Fruit fly (Drosophila melanogaster) whole organism, adult: Measurements from ENCODE around the gene CG4281.

ENCODE experiments used
- CG11617 ChIP-seq: fragments of 200-800 bp; sonication (Bioruptor generic); optimal IDR thresholded peaks from 2 replicates; lab custom pipeline; 2017; ENCODE audit warnings: mild to moderate bottlenecking, missing biosample characterization, missing genetic modification reagents, missing genetic modification characterization
- CG12768 ChIP-seq: fragments of 200-800 bp; sonication (Bioruptor generic); optimal IDR thresholded peaks from 2 replicates; lab custom pipeline; 2017; ENCODE audit warnings: missing biosample characterization, missing genetic modification characterization, mild to moderate bottlenecking, moderate library complexity, missing genetic modification reagents
- CG14711 ChIP-seq: fragments of 200-800 bp; sonication (Bioruptor generic); optimal IDR thresholded peaks from 2 replicates; lab custom pipeline; 2018; ENCODE audit warnings: missing biosample characterization, mild to moderate bottlenecking, missing genetic modification characterization, moderate library complexity
- CG1620 ChIP-seq: fragments of 200-800 bp; sonication (Bioruptor generic); optimal IDR thresholded peaks from 2 replicates; lab custom pipeline; 2016; ENCODE audit warnings: missing biosample characterization, missing genetic modification characterization
- CG33017 ChIP-seq: fragments of 200-800 bp; sonication (Bioruptor generic); optimal IDR thresholded peaks from 2 replicates; lab custom pipeline; 2018; ENCODE audit warnings: missing biosample characterization, mild to moderate bottlenecking, missing genetic modification characterization, moderate library complexity
- CG5204 ChIP-seq: fragments of 200-800 bp; sonication (Bioruptor generic); optimal IDR thresholded peaks from 2 replicates; lab custom pipeline; 2016; ENCODE audit warnings: missing biosample characterization, missing genetic modification characterization
- CG7045 ChIP-seq: fragments of 200-800 bp; sonication (Bioruptor generic); optimal IDR thresholded peaks from 2 replicates; lab custom pipeline; 2017; ENCODE audit warnings: missing biosample characterization, mild to moderate bottlenecking, missing genetic modification characterization
- CG7101 ChIP-seq: fragments of 200-800 bp; sonication (Bioruptor generic); optimal IDR thresholded peaks from 2 replicates; lab custom pipeline; 2018; ENCODE audit warnings: missing biosample characterization, mild to moderate bottlenecking, missing genetic modification characterization, moderate library complexity
- Clk ChIP-seq: fragments of 200-800 bp; sonication (Bioruptor generic); optimal IDR thresholded peaks from 2 replicates; lab custom pipeline; 2017; ENCODE audit warnings: missing biosample characterization, missing genetic modification characterization
- Crg-1 ChIP-seq: fragments of 200-800 bp; sonication (Bioruptor generic); optimal IDR thresholded peaks from 2 replicates; lab custom pipeline; 2016; ENCODE audit warnings: missing biosample characterization, missing genetic modification characterization
- Hr96 ChIP-seq: fragments of 200-800 bp; sonication (Bioruptor generic); optimal IDR thresholded peaks from 2 replicates; lab custom pipeline; 2016; ENCODE audit warnings: missing biosample characterization, missing genetic modification characterization
- Mnt ChIP-seq: fragments of 200-800 bp; sonication (Bioruptor generic); optimal IDR thresholded peaks from 2 replicates; lab custom pipeline; 2016; ENCODE audit warnings: missing biosample characterization, mild to moderate bottlenecking, missing genetic modification characterization
- bab1 ChIP-seq: fragments of 200-800 bp; sonication (Bioruptor generic); optimal IDR thresholded peaks from 3 replicates; lab custom pipeline; 2019; ENCODE audit warnings: missing biosample characterization, mild to moderate bottlenecking, missing genetic modification characterization, moderate library complexity
- cic ChIP-seq: fragments of 200-800 bp; sonication (Bioruptor generic); optimal IDR thresholded peaks from 2 replicates; lab custom pipeline; 2017; ENCODE audit warnings: missing biosample characterization, mild to moderate bottlenecking, missing genetic modification characterization, moderate library complexity
- cnc ChIP-seq, 2 experiments: fragments of >200 bp; optimal IDR thresholded peaks; 2 replicates each; lab custom pipeline; 2017
- kay ChIP-seq: fragments of 200-800 bp; sonication (Bioruptor generic); peaks from one replicate; lab custom pipeline; 2016; ENCODE audit warnings: missing biosample characterization, missing genetic modification characterization, borderline replicate concordance
- ovo ChIP-seq: fragments of 200-800 bp; sonication (Bioruptor generic); optimal IDR thresholded peaks from 2 replicates; lab custom pipeline; 2016; ENCODE audit warnings: missing biosample characterization, missing genetic modification characterization
- pad ChIP-seq: fragments of 200-800 bp; sonication (Bioruptor generic); optimal IDR thresholded peaks from 3 replicates; lab custom pipeline; 2017; ENCODE audit warnings: missing biosample characterization, missing genetic modification characterization, mild to moderate bottlenecking, moderate library complexity, missing genetic modification reagents
- tj ChIP-seq: fragments of 200-800 bp; sonication (Bioruptor generic); optimal IDR thresholded peaks from 3 replicates; lab custom pipeline; 2017; ENCODE audit warnings: missing biosample characterization, mild to moderate bottlenecking, missing genetic modification characterization, moderate library complexity
- toe ChIP-seq: fragments of 200-800 bp; sonication (Bioruptor generic); optimal IDR thresholded peaks from 2 replicates; lab custom pipeline; 2016; ENCODE audit warnings: missing biosample characterization, missing genetic modification characterization

CG4281 gene

DNA sequence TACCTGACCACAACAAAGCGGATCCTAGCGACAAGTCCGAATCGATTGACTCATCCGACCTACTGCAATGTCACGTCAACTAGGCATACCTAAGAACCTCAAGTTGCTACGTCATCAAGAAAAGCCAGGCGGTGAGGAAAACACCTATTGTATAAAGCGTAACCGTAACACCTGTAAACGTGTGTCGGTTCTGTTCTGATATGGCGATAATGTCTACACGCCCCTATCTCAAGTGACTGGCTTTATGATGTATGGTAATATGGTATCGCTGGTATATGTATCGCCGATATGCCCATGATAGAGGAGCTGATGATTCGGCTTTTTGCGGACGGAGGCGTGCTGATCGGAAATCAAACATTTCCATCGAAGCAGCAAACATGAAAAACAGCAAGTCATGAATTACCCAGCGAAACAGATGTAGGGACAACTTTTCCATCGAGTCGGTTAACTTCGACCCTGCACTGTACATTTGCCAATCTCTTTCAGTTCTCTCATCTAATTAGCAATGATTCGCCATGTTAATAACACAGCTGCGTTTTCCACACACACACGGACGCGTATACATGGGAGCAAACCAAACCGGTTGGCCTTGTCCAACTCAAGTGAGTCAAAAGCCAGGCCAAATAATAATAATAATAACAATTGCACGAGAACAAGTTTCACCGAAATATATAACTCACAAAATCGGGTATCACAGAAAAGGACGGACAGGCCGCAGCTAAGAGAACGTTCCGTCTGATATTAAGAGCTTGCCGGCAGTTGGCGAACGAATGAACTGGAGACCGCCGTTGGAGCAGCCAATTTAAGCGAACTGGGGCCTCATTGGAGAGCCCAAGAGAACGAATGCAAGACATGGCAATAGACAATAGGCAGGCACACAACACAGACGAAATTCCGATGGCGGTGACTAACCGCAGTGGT is 5.1 kb upstream of the CG4281 start:
- TF ChIP-seq CG7101 (tag; lab: Kevin White, UChicago) (no peak), CG14711 (tag; lab: Kevin White, UChicago) (no peak), CG5204 (GFP tag; lab: Kevin White, UChicago) (no peak), Clk (GFP tag; lab: Kevin White, UChicago) (no peak), CG33017 (tag; lab: Kevin White, UChicago) (no peak), cnc (optimal IDR thresholded peaks at IDR 0.05; lab: Kevin White, UChicago) (peak; percentile 68 to 82), CG7045 (GFP tag; lab: Kevin White, UChicago) (no peak), ovo (GFP tag; lab: Kevin White, UChicago) (peak; percentile 29), pad (GFP tag; lab: Kevin White, UChicago) (no peak), toe (GFP tag; lab: Kevin White, UChicago) (no peak), tj (peak; percentile 50), bab1 (GFP tag; lab: Kevin White, UChicago) (peak; percentile 4), cic (GFP tag; lab: Kevin White, UChicago) (no peak), kay (GFP tag; lab: Kevin White, UChicago) (no peak), Hr96 (GFP tag; lab: Kevin White, UChicago) (no peak), CG1620 (no peak)

dm6 chrX:2068292-2068691 is 3.4 kb upstream of the CG4281 start, which contains the start of gene CG4194:
TSS of gene CG4194 (plus strand) at chrX:2068592.
- TF ChIP-seq Hr96 (GFP tag; lab: Kevin White, UChicago) (no peak), CG5204 (GFP tag; lab: Kevin White, UChicago) (no peak), CG7101 (tag; lab: Kevin White, UChicago) (no peak), CG7045 (GFP tag; lab: Kevin White, UChicago) (no peak), Clk (GFP tag; lab: Kevin White, UChicago) (no peak), ovo (GFP tag; lab: Kevin White, UChicago) (no peak), Crg-1 (GFP tag; lab: Kevin White, UChicago) (no peak), cic (GFP tag; lab: Kevin White, UChicago) (no peak), CG12768 (GFP tag; lab: Kevin White, UChicago) (no peak), kay (GFP tag; lab: Kevin White, UChicago) (no peak), toe (GFP tag; lab: Kevin White, UChicago) (no peak), tj (no peak), CG1620 (no peak), cnc (optimal IDR thresholded peaks at IDR 0.05; lab: Kevin White, UChicago) (no peak), CG33017 (tag; lab: Kevin White, UChicago) (no peak), pad (GFP tag; lab: Kevin White, UChicago) (no peak), Mnt (GFP tag; lab: Kevin White, UChicago) (no peak), bab1 (GFP tag; lab: Kevin White, UChicago) (no peak)

dm6 chrX:2066259-2066658 is 1.3 kb upstream of the CG4281 start, which contains the start of gene CG14054:
TSS of gene CG14054 (minus strand) at chrX:2066359.
- no peak for TF ChIP-seq CG7045 (GFP tag; lab: Kevin White, UChicago)

DNA sequence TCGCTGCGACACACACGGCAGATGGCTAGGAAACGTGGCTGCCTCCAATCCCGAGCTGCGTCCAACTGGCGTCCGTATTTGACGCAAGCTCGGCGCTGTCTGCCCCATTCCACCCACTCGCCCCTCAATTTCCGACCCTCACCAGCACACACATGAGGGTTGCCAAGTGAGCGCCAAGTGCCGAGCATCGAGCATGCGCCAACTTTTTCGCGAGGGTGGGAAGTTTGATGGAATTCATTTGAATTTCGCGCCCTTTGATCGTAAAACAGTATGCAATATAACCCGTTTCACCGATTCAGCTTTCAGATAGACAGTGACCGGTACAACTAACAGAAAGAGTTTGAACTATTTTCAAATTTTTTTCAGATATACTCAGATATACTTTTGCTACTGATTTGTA is 3.1 kb downstream of the CG4281 start, which contains the start of gene Sik2:
TSS of gene Sik2 (minus strand) at position 67 of the 400 bp plus-strand sequence.
- peak; percentile 62 for TF ChIP-seq CG14711 (tag; lab: Kevin White, UChicago)
- TF ChIP-seq cic (GFP tag; lab: Kevin White, UChicago) = no peak

- no peak for TF ChIP-seq kay (GFP tag; lab: Kevin White, UChicago)
- no peak for TF ChIP-seq Clk (GFP tag; lab: Kevin White, UChicago)
- TF ChIP-seq tj = peak; percentile 87
- TF ChIP-seq pad (GFP tag; lab: Kevin White, UChicago) = peak; percentile 44
- peak; percentile 7 for TF ChIP-seq Crg-1 (GFP tag; lab: Kevin White, UChicago)
- TF ChIP-seq bab1 (GFP tag; lab: Kevin White, UChicago) = peak; percentile 19
- TF ChIP-seq toe (GFP tag; lab: Kevin White, UChicago) = no peak
- TF ChIP-seq CG12768 (GFP tag; lab: Kevin White, UChicago) = peak; percentile 63
- peak; percentile 63 for TF ChIP-seq CG7101 (tag; lab: Kevin White, UChicago)
- TF ChIP-seq Mnt (GFP tag; lab: Kevin White, UChicago) = peak; percentile 36
- TF ChIP-seq CG7045 (GFP tag; lab: Kevin White, UChicago) = peak; percentile 57
- peak; percentile 66 for TF ChIP-seq CG14711 (tag; lab: Kevin White, UChicago)
- peak; percentile 60 for TF ChIP-seq CG5204 (GFP tag; lab: Kevin White, UChicago)
- peak; percentile 60 for TF ChIP-seq CG11617 (GFP tag; lab: Kevin White, UChicago)
Measured at dm6 chrX:2061119-2061518, 3.8 kb downstream of the CG4281 start.
